Worm (Caenorhabditis elegans): ENCODE results near the gene T25B9.4.

ce11 chrIV:10714594-10714993 lies 42.9 kb downstream of the T25B9.4 start:
- no peak for TF ChIP-seq M03D4.4 (tag; optimal IDR thresholded peaks at IDR 0.05)
- TF ChIP-seq lin-13 (tag; optimal IDR thresholded peaks at IDR 0.05) = no peak
- no peak for TF ChIP-seq bed-3 (GFP tag; optimal IDR thresholded peaks at IDR 0.05)
- TF ChIP-seq snpc-4 (tag; optimal IDR thresholded peaks at IDR 0.05) = no peak
- no peak for TF ChIP-seq unc-39 (tag; optimal IDR thresholded peaks at IDR 0.05)
- peak; percentile 7 for TF ChIP-seq pha-4 (tag; optimal IDR thresholded peaks at IDR 0.05)
- TF ChIP-seq ztf-11 (tag; optimal IDR thresholded peaks at IDR 0.05) = no peak
- TF ChIP-seq mep-1 (tag; optimal IDR thresholded peaks at IDR 0.05) = no peak
- no peak for TF ChIP-seq nhr-28 (tag; optimal IDR thresholded peaks at IDR 0.05)
- TF ChIP-seq unc-62 (GFP tag; optimal IDR thresholded peaks at IDR 0.05) = no peak
- TF ChIP-seq nhr-237 (tag; optimal IDR thresholded peaks at IDR 0.05) = no peak
- no peak for TF ChIP-seq hlh-1 (tag; optimal IDR thresholded peaks at IDR 0.05)

Measured in whole organism, mixed stage, embryonic.